Fruit fly (Drosophila melanogaster) S2 (cell line): ENCODE data around the gene CG10132.

Source experiments
- CG8478 ChIP-seq: fragments of >200 bp; optimal IDR thresholded peaks from 2 replicates; lab custom pipeline; 2018
- CTCF ChIP-seq, 2 experiments: fragments of >200 bp; optimal IDR thresholded peaks; 2 replicates each; lab custom pipeline; 2018

- TF ChIP-seq CTCF (optimal IDR thresholded peaks at IDR 0.05; lab: Kevin White, UChicago) = no peak
- no peak for TF ChIP-seq CG8478 (lab: Kevin White, UChicago)
Measured at dm6 chr2L:19489997-19490461, 28.6 kb upstream of the CG10132 start, which contains the start of the genes CG10194 and CG18094.
